Worm (Caenorhabditis elegans): Measurements from ENCODE around the gene gtsf-1.

DNA sequence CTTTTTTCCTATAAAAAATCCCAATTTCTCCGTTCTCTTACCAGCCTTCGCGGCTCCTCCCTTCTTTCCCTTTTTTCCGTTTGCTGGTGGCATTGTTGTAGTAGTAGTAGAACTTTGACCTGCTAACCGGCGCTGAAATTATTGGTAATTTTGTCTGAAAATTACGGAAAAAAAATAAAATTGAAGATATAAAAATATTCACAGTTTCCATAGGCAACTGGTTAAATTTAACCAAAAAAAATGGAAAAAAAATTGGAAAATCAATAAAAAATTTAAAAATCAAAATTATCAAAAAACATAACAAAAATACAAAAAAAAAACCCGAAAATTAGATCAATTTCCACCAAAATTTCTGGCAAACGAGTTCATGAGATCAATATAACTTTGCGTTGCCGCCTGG, 10.8 kb upstream of the gtsf-1 start, which contains the start of gene map-2:
- TF ChIP-seq ttx-3 (tag; optimal IDR thresholded peaks at IDR 0.05) (no peak), C08G9.2 (tag; optimal IDR thresholded peaks at IDR 0.05) (no peak), C38D4.7 (GFP tag; optimal IDR thresholded peaks at IDR 0.05) (no peak), fkh-10 (GFP tag; optimal IDR thresholded peaks at IDR 0.05) (no peak), ceh-48 (tag; optimal IDR thresholded peaks at IDR 0.05) (no peak), pha-2 (tag; optimal IDR thresholded peaks at IDR 0.05) (no peak), nfya-1 (tag; optimal IDR thresholded peaks at IDR 0.05) (no peak), unc-86 (tag; optimal IDR thresholded peaks at IDR 0.05) (no peak), F13H6.1 (tag; optimal IDR thresholded peaks at IDR 0.05) (no peak), lim-6 (tag; optimal IDR thresholded peaks at IDR 0.05) (no peak), lin-11 (tag; optimal IDR thresholded peaks at IDR 0.05) (no peak)
